Fruit fly (Drosophila melanogaster) whole organism, prepupa: Measurements from ENCODE around the gene CG6431.

ENCODE experiments used
- Blimp-1 ChIP-seq: fragments of 200-800 bp; sonication (Bioruptor generic); optimal IDR thresholded peaks from 3 replicates; lab custom pipeline; 2017; ENCODE audit warnings: missing biosample characterization, missing genetic modification characterization, mild to moderate bottlenecking, moderate library complexity, missing genetic modification reagents
- CG10631 ChIP-seq: fragments of 200-800 bp; sonication (Bioruptor generic); optimal IDR thresholded peaks from 2 replicates; lab custom pipeline; 2016; ENCODE audit warnings: missing biosample characterization, missing genetic modification characterization
- CG10669 ChIP-seq: fragments of 200-800 bp; sonication (Bioruptor generic); optimal IDR thresholded peaks from 3 replicates; lab custom pipeline; 2018; ENCODE audit warnings: missing biosample characterization, mild to moderate bottlenecking, missing genetic modification characterization, moderate library complexity
- CG11294 ChIP-seq: fragments of 200-800 bp; sonication (Bioruptor generic); IDR thresholded peaks from 2 replicates; pipeline ENCODE4 v1.3.6; 2022; ENCODE audit warnings: missing biosample characterization, missing genetic modification characterization
- CG11762 ChIP-seq: fragments of 200-800 bp; sonication (Bioruptor generic); optimal IDR thresholded peaks from 3 replicates; lab custom pipeline; 2016; ENCODE audit warnings: missing biosample characterization, missing genetic modification characterization; ENCODE audit not compliant: insufficient read depth
- CG11902 ChIP-seq: fragments of 200-800 bp; sonication (Bioruptor generic); optimal IDR thresholded peaks from 3 replicates; lab custom pipeline; 2016; ENCODE audit warnings: missing biosample characterization, missing genetic modification characterization
- CG15336 ChIP-seq: fragments of 200-800 bp; sonication (Bioruptor generic); IDR thresholded peaks from 2 replicates; pipeline ENCODE4 v1.3.6; 2022; ENCODE audit warnings: missing biosample characterization, missing genetic modification characterization
- CG16779 ChIP-seq: fragments of 200-800 bp; sonication (Bioruptor generic); optimal IDR thresholded peaks from 3 replicates; lab custom pipeline; 2017; ENCODE audit warnings: missing biosample characterization, mild to moderate bottlenecking, missing genetic modification characterization
- CG3032 ChIP-seq: fragments of 200-800 bp; optimal IDR thresholded peaks from 2 replicates; lab custom pipeline; 2019; ENCODE audit warnings: missing biosample characterization, mild to moderate bottlenecking, missing genetic modification characterization, moderate library complexity
- CG34406 ChIP-seq: fragments of 200-800 bp; sonication (Bioruptor generic); optimal IDR thresholded peaks from 3 replicates; lab custom pipeline; 2016; ENCODE audit warnings: missing biosample characterization, missing genetic modification characterization
- CG3919 ChIP-seq: fragments of 200-800 bp; sonication (Bioruptor generic); optimal IDR thresholded peaks from 3 replicates; lab custom pipeline; 2016; ENCODE audit warnings: missing biosample characterization, missing genetic modification characterization
- CG4318 ChIP-seq: fragments of 200-800 bp; sonication (Bioruptor generic); optimal IDR thresholded peaks from 3 replicates; lab custom pipeline; 2017; ENCODE audit warnings: missing biosample characterization, mild to moderate bottlenecking, missing genetic modification characterization
- CG6163 ChIP-seq: fragments of 200-800 bp; sonication (Bioruptor generic); IDR thresholded peaks from 3 replicates; pipeline ENCODE4 v1.3.6; 2022; ENCODE audit warnings: missing biosample characterization, missing genetic modification characterization
- CG6276 ChIP-seq: fragments of 200-800 bp; sonication (Bioruptor generic); optimal IDR thresholded peaks from 2 replicates; lab custom pipeline; 2017; ENCODE audit warnings: missing biosample characterization, mild to moderate bottlenecking, missing genetic modification characterization
- CG6808 ChIP-seq: fragments of 200-800 bp; sonication (Bioruptor generic); optimal IDR thresholded peaks from 3 replicates; lab custom pipeline; 2017; ENCODE audit warnings: missing biosample characterization, missing genetic modification characterization, mild to moderate bottlenecking, moderate library complexity, missing genetic modification reagents
- CG7368 ChIP-seq: fragments of 200-800 bp; sonication (Bioruptor generic); optimal IDR thresholded peaks from 3 replicates; lab custom pipeline; 2016; ENCODE audit warnings: missing biosample characterization, missing genetic modification characterization
- CG8119 ChIP-seq: fragments of 200-800 bp; sonication (Bioruptor generic); IDR thresholded peaks from 3 replicates; pipeline ENCODE4 v1.3.6; 2022; ENCODE audit warnings: missing biosample characterization, missing genetic modification characterization
- CG8319 ChIP-seq: fragments of 200-800 bp; sonication (Bioruptor generic); optimal IDR thresholded peaks from 3 replicates; lab custom pipeline; 2016; ENCODE audit warnings: missing biosample characterization, missing genetic modification characterization
- CG8632 ChIP-seq: fragments of 200-800 bp; sonication (Bioruptor generic); optimal IDR thresholded peaks from 3 replicates; lab custom pipeline; 2016; ENCODE audit warnings: missing biosample characterization, missing genetic modification characterization
- CG9139 ChIP-seq: fragments of 200-800 bp; sonication (Bioruptor generic); optimal IDR thresholded peaks from 3 replicates; lab custom pipeline; 2017; ENCODE audit warnings: missing biosample characterization, mild to moderate bottlenecking, missing genetic modification characterization
- Eip75B ChIP-seq: fragments of 200-800 bp; sonication (Bioruptor generic); optimal IDR thresholded peaks from 3 replicates; lab custom pipeline; 2016; ENCODE audit warnings: missing biosample characterization, missing genetic modification characterization
- Eip78C ChIP-seq: fragments of 200-800 bp; sonication (Bioruptor generic); peaks from one replicate; lab custom pipeline; 2016; ENCODE audit warnings: missing biosample characterization, missing genetic modification characterization
- Eip93F ChIP-seq: fragments of 200-800 bp; sonication (Bioruptor generic); optimal IDR thresholded peaks from 2 replicates; lab custom pipeline; 2016; ENCODE audit warnings: missing biosample characterization, mild to moderate bottlenecking, missing genetic modification characterization
- Ets21C ChIP-seq: fragments of 200-800 bp; sonication (Bioruptor generic); optimal IDR thresholded peaks from 3 replicates; lab custom pipeline; 2016; ENCODE audit warnings: missing biosample characterization, missing genetic modification characterization
- Gug ChIP-seq: fragments of 200-800 bp; sonication (Bioruptor generic); IDR thresholded peaks from 2 replicates; pipeline ENCODE4 v1.3.6; 2022; ENCODE audit warnings: missing biosample characterization, missing genetic modification characterization
- Hr38 ChIP-seq: sonication (Bioruptor generic); optimal IDR thresholded peaks from 2 replicates; lab custom pipeline; 2016; ENCODE audit warnings: missing biosample characterization, missing genetic modification characterization
- Hr39 ChIP-seq: fragments of 200-800 bp; sonication (Bioruptor generic); optimal IDR thresholded peaks from 2 replicates; lab custom pipeline; 2016; ENCODE audit warnings: missing biosample characterization, missing genetic modification characterization
- OdsH ChIP-seq: fragments of 200-800 bp; sonication (Bioruptor generic); optimal IDR thresholded peaks from 3 replicates; lab custom pipeline; 2016; ENCODE audit warnings: missing biosample characterization, missing genetic modification characterization
- Smox ChIP-seq: fragments of 200-800 bp; sonication (Bioruptor generic); optimal IDR thresholded peaks from 3 replicates; lab custom pipeline; 2016; ENCODE audit warnings: missing biosample characterization, missing genetic modification characterization
- Sox102F ChIP-seq: fragments of 200-800 bp; sonication (Bioruptor generic); optimal IDR thresholded peaks from 2 replicates; lab custom pipeline; 2016; ENCODE audit warnings: missing biosample characterization, mild to moderate bottlenecking, missing genetic modification characterization
- Sox14 ChIP-seq: fragments of 200-800 bp; sonication (Bioruptor generic); optimal IDR thresholded peaks from 3 replicates; lab custom pipeline; 2016; ENCODE audit warnings: missing biosample characterization, missing genetic modification characterization
- Sox15 ChIP-seq: fragments of 200-800 bp; sonication (Bioruptor generic); optimal IDR thresholded peaks from 3 replicates; lab custom pipeline; 2016; ENCODE audit warnings: missing biosample characterization, missing genetic modification characterization
- achi ChIP-seq: fragments of 200-800 bp; sonication (Bioruptor generic); optimal IDR thresholded peaks from 3 replicates; lab custom pipeline; 2016; ENCODE audit warnings: missing biosample characterization, missing genetic modification characterization
- acj6 ChIP-seq: fragments of 200-800 bp; sonication (Bioruptor generic); optimal IDR thresholded peaks from 3 replicates; lab custom pipeline; 2016; ENCODE audit warnings: missing biosample characterization, missing genetic modification characterization
- cyc ChIP-seq: fragments of 200-800 bp; sonication (Bioruptor generic); optimal IDR thresholded peaks from 3 replicates; lab custom pipeline; 2016; ENCODE audit warnings: missing biosample characterization, missing genetic modification characterization
- dsx ChIP-seq: fragments of 200-800 bp; optimal IDR thresholded peaks from 3 replicates; lab custom pipeline; 2019; ENCODE audit warnings: missing biosample characterization, mild to moderate bottlenecking, missing genetic modification characterization, moderate library complexity; ENCODE audit not compliant: poor library complexity, severe bottlenecking
- eg ChIP-seq: fragments of 200-800 bp; sonication (Bioruptor generic); IDR thresholded peaks from 3 replicates; pipeline ENCODE4 v1.3.6; 2022; ENCODE audit warnings: missing biosample characterization, missing genetic modification characterization
- fkh ChIP-seq: fragments of 200-800 bp; sonication (Bioruptor generic); optimal IDR thresholded peaks from 3 replicates; lab custom pipeline; 2017; ENCODE audit warnings: missing biosample characterization, mild to moderate bottlenecking, missing genetic modification characterization, moderate library complexity
- pdm3 ChIP-seq: fragments of 200-800 bp; sonication (Bioruptor generic); optimal IDR thresholded peaks from 3 replicates; lab custom pipeline; 2016; ENCODE audit warnings: missing biosample characterization, missing genetic modification characterization
- salr ChIP-seq, 2 experiments: fragments of 200-800 bp; sonication (Bioruptor generic); optimal IDR thresholded peaks; 3 replicates each; lab custom pipeline; 2016 to 2018; ENCODE audit warnings: missing biosample characterization in 2 of 2, missing genetic modification characterization in 2 of 2, mild to moderate bottlenecking in 1 of 2
- spab ChIP-seq: fragments of 200-800 bp; sonication (Bioruptor generic); optimal IDR thresholded peaks from 2 replicates; lab custom pipeline; 2017; ENCODE audit warnings: missing biosample characterization, mild to moderate bottlenecking, missing genetic modification characterization, missing genetic modification reagents
- ss ChIP-seq, 2 experiments: fragments of 200-800 bp; sonication (Bioruptor generic); optimal IDR thresholded peaks; 2 replicates in 1 of 2; 3 replicates in 1 of 2; lab custom pipeline; 2017 to 2018; ENCODE audit warnings: mild to moderate bottlenecking in 2 of 2, missing biosample characterization in 2 of 2, missing genetic modification characterization in 2 of 2, moderate library complexity in 1 of 2
- topi ChIP-seq: fragments of 200-800 bp; sonication (Bioruptor generic); optimal IDR thresholded peaks from 3 replicates; lab custom pipeline; 2016; ENCODE audit warnings: missing biosample characterization, missing genetic modification characterization
- vri ChIP-seq: fragments of 200-800 bp; sonication (Bioruptor generic); optimal IDR thresholded peaks from 3 replicates; lab custom pipeline; 2016; ENCODE audit warnings: missing biosample characterization, mild to moderate bottlenecking, missing genetic modification characterization

The CG6431 gene

DNA sequence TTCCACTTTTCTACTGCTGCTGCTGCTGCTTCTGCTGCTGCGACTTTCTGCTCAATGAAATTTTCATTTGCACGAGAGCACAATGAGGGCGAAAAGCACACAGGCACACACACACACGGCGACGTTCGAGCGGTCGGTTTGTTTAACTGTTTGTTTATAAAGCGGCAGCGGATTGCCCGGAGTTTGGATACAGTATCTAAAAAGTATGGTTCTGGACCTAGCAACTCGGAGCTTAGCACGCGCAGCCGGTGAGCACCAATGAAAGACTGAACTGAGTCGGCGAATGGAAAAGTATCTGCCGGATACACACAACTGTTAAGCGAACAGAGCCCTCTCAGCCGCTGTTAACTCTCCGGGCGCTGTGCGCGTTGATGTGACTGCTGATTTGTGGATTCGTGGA is 32.0 kb downstream of the CG6431 start, which contains the start of gene CG17124 (continued):
- TF ChIP-seq CG8319, result no peak
- TF ChIP-seq eg, result peak; percentile 74; the same call in 2 of the 3 replicates
- TF ChIP-seq CG34406 (GFP tag; lab: Kevin White, UChicago), result no peak
- TF ChIP-seq CG4318 (GFP tag; lab: Kevin White, UChicago), result no peak
- TF ChIP-seq Hr39, result no peak
- TF ChIP-seq CG11762 (GFP tag; lab: Kevin White, UChicago), result no peak
- peak; percentile 53 for TF ChIP-seq CG9139 (GFP tag; lab: Kevin White, UChicago)
- no peak for TF ChIP-seq acj6 (GFP tag; lab: Kevin White, UChicago)
- TF ChIP-seq OdsH, result no peak
- TF ChIP-seq CG6276, result peak; percentile 29
- no peak for TF ChIP-seq CG8632 (GFP tag; lab: Kevin White, UChicago)

DNA sequence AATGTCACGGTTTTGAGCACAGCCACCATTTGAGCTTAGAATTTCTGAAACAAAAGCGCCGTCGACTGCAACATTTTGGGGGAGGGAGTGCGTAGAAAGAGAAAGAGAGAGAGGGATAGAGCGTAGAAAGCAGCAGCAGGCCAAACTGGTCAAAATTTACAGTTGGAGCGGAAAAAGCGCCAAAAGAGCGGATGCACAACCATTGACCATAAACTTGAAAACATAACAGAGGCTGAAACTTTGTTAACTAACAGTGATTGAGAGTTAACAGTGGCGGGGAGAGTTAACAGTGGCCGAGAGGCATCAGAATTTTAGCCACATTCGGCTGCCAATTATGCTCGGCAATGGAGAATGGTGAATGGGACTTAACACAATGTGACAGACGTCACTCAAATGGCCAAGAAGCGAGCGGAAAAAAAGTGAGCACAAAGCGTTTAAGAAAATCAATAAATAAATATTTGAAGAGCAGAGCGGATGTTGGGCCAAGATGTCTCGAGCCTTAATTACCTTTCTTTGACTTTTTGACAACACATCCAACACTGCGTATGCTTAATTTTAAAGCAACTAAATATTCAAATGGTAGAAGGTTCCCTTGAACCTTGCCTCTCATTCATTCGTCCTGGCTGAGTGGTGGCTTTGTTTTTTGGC is 33.2 kb downstream of the CG6431 start:
- TF ChIP-seq Eip78C (GFP tag; lab: Kevin White, UChicago), result peak; percentile 29
- TF ChIP-seq eg, result no peak
- TF ChIP-seq vri (GFP tag; lab: Kevin White, UChicago), result no peak
- no peak for TF ChIP-seq CG11294 (GFP tag; lab: Robert Waterston, UW)
- TF ChIP-seq ss (GFP tag; optimal IDR thresholded peaks at IDR 0.05; lab: Kevin White, UChicago), result no peak
- peak; percentile 33 for TF ChIP-seq dsx (GFP tag; lab: Kevin White, UChicago)
- TF ChIP-seq CG11762 (GFP tag; lab: Kevin White, UChicago), result no peak
- TF ChIP-seq CG10669 (GFP tag; lab: Kevin White, UChicago), result no peak
- TF ChIP-seq acj6 (GFP tag; lab: Kevin White, UChicago), result no peak
- TF ChIP-seq CG8632 (GFP tag; lab: Kevin White, UChicago), result no peak
- no peak for TF ChIP-seq Ets21C (GFP tag; lab: Kevin White, UChicago)
- no peak for TF ChIP-seq CG15336 (GFP tag; lab: Robert Waterston, UW)

- peak; percentile 53 for TF ChIP-seq CG10631 (GFP tag; lab: Kevin White, UChicago)
- no peak for TF ChIP-seq CG8119 (GFP tag; lab: Robert Waterston, UW)
- no peak for TF ChIP-seq Gug
- peak; percentile 45 for TF ChIP-seq achi (GFP tag; lab: Kevin White, UChicago)
- peak; percentile 54 for TF ChIP-seq Eip75B (GFP tag; lab: Kevin White, UChicago)
- TF ChIP-seq CG8319, result peak; percentile 29
- TF ChIP-seq Sox15 (GFP tag; lab: Kevin White, UChicago), result peak; percentile 20
- TF ChIP-seq fkh, result no peak
- TF ChIP-seq vri (GFP tag; lab: Kevin White, UChicago), result no peak
- TF ChIP-seq CG7368, result peak; percentile 21
- TF ChIP-seq CG15336 (GFP tag; lab: Robert Waterston, UW), result no peak
- peak in 1 of 2 experiments; percentile 26 for TF ChIP-seq salr (GFP tag; optimal IDR thresholded peaks at IDR 0.05; lab: Kevin White, UChicago)
- no peak for TF ChIP-seq CG9139 (GFP tag; lab: Kevin White, UChicago)
- peak; percentile 71 for TF ChIP-seq CG6163 (GFP tag; lab: Robert Waterston, UW)
- peak; percentile 11 for TF ChIP-seq dsx (GFP tag; lab: Kevin White, UChicago)
- TF ChIP-seq pdm3 (GFP tag; lab: Kevin White, UChicago), result peak; percentile 51
- TF ChIP-seq CG16779 (tag; lab: Kevin White, UChicago), result no peak
- peak; percentile 41 for TF ChIP-seq Sox102F (GFP tag; lab: Kevin White, UChicago)
- no peak for TF ChIP-seq CG6808 (GFP tag; lab: Kevin White, UChicago)
- TF ChIP-seq Ets21C (GFP tag; lab: Kevin White, UChicago), result peak; percentile 20
- TF ChIP-seq OdsH, result peak; percentile 37
- TF ChIP-seq Hr38 (GFP tag; lab: Kevin White, UChicago), result no peak
- TF ChIP-seq Blimp-1 (GFP tag; lab: Kevin White, UChicago), result no peak
- peak; percentile 56 for TF ChIP-seq CG3919 (GFP tag; lab: Kevin White, UChicago)
- TF ChIP-seq CG10669 (GFP tag; lab: Kevin White, UChicago), result peak; percentile 63
- peak; percentile 38 for TF ChIP-seq CG3032 (tag; lab: Kevin White, UChicago)
- no peak for TF ChIP-seq CG11762 (GFP tag; lab: Kevin White, UChicago)
- TF ChIP-seq cyc (GFP tag; lab: Kevin White, UChicago), result peak; percentile 51
- TF ChIP-seq spab (GFP tag; lab: Kevin White, UChicago), result no peak
- TF ChIP-seq Eip93F, result no peak
- peak; percentile 61 for TF ChIP-seq acj6 (GFP tag; lab: Kevin White, UChicago)
- TF ChIP-seq topi (GFP tag; lab: Kevin White, UChicago), result peak; percentile 45
- peak; percentile 42 for TF ChIP-seq CG8632 (GFP tag; lab: Kevin White, UChicago)
- peak; percentile 3 for TF ChIP-seq CG11902
- TF ChIP-seq Smox, result peak; percentile 49
- peak; percentile 51 for TF ChIP-seq Sox14 (GFP tag; lab: Kevin White, UChicago)
- TF ChIP-seq ss (GFP tag; optimal IDR thresholded peaks at IDR 0.05; lab: Kevin White, UChicago), result peak in 1 of 2 experiments; percentile 33
- peak; percentile 83 for TF ChIP-seq Eip78C (GFP tag; lab: Kevin White, UChicago)
Measured at dm6 chr2L:10759624-10760023, 35.6 kb downstream of the CG6431 start.
